Worm (Caenorhabditis elegans): ENCODE data around the gene C53C7.3.
A peak's percentile ranks its signal among the peaks of the same experiment; 100 is the strongest.

- TF ChIP-seq nhr-6 (tag; optimal IDR thresholded peaks at IDR 0.05) (no peak), nhr-237 (tag; optimal IDR thresholded peaks at IDR 0.05) (no peak), mab-5 (tag; optimal IDR thresholded peaks at IDR 0.05) (no peak), nhr-25 (tag; optimal IDR thresholded peaks at IDR 0.05) (peak; percentile 24), ztf-11 (tag; optimal IDR thresholded peaks at IDR 0.05) (no peak), elt-1 (tag; optimal IDR thresholded peaks at IDR 0.05) (no peak), elt-3 (tag; optimal IDR thresholded peaks at IDR 0.05) (no peak)
Measured at ce11 chrX:13006328-13006727, 42.0 kb upstream of the C53C7.3 start.
